Fruit fly (Drosophila melanogaster) whole organism, embryonic: Measurements from ENCODE around the gene CG43292.

Experiments used
- B-H1 ChIP-seq: fragments of 200-800 bp; sonication (Bioruptor generic); IDR thresholded peaks from 3 replicates; pipeline ENCODE4 v1.3.6; 2022; ENCODE audit warnings: missing biosample characterization, missing genetic modification characterization
- Blimp-1 ChIP-seq: fragments of 200-800 bp; sonication (Bioruptor generic); optimal IDR thresholded peaks from 3 replicates; lab custom pipeline; 2018; ENCODE audit warnings: missing biosample characterization, missing genetic modification characterization, mild to moderate bottlenecking, moderate library complexity, missing genetic modification reagents
- CG10462 ChIP-seq: fragments of 200-800 bp; sonication (Bioruptor generic); optimal IDR thresholded peaks from 2 replicates; lab custom pipeline; 2016; ENCODE audit warnings: missing biosample characterization, missing genetic modification characterization
- CG11093 ChIP-seq: fragments of 200-800 bp; sonication (Bioruptor generic); IDR thresholded peaks from 3 replicates; pipeline ENCODE4 v1.3.6; 2022; ENCODE audit warnings: missing biosample characterization, missing genetic modification characterization
- CG12299 ChIP-seq: fragments of 200-800 bp; sonication (Bioruptor generic); optimal IDR thresholded peaks from 2 replicates; lab custom pipeline; 2018; ENCODE audit warnings: missing biosample characterization, mild to moderate bottlenecking, missing genetic modification characterization
- CG1233 ChIP-seq: fragments of 200-800 bp; sonication (Bioruptor generic); optimal IDR thresholded peaks from 4 replicates; lab custom pipeline; 2018; ENCODE audit warnings: missing biosample characterization, mild to moderate bottlenecking, missing genetic modification characterization
- CG14667 ChIP-seq: fragments of 200-800 bp; sonication (Bioruptor generic); IDR thresholded peaks from 2 replicates; pipeline ENCODE4 v1.3.6; 2022; ENCODE audit warnings: missing biosample characterization, missing genetic modification characterization
- CG15514 ChIP-seq: fragments of 200-800 bp; sonication (Bioruptor generic); optimal IDR thresholded peaks from 3 replicates; lab custom pipeline; 2017; ENCODE audit warnings: missing biosample characterization, missing genetic modification characterization, mild to moderate bottlenecking, moderate library complexity, missing genetic modification reagents
- CG15601 ChIP-seq: fragments of 200-800 bp; sonication (Bioruptor generic); optimal IDR thresholded peaks from 3 replicates; lab custom pipeline; 2019; ENCODE audit warnings: missing biosample characterization, mild to moderate bottlenecking, missing genetic modification characterization, moderate library complexity
- CG17568 ChIP-seq: fragments of 200-800 bp; sonication (Bioruptor generic); optimal IDR thresholded peaks from 2 replicates; lab custom pipeline; 2018; ENCODE audit warnings: missing biosample characterization, mild to moderate bottlenecking, missing genetic modification characterization, moderate library complexity
- CG18011 ChIP-seq: fragments of 200-800 bp; sonication (Bioruptor generic); optimal IDR thresholded peaks from 2 replicates; lab custom pipeline; 2017; ENCODE audit warnings: missing biosample characterization, missing genetic modification characterization, mild to moderate bottlenecking, moderate library complexity, missing genotype
- CG2202 ChIP-seq: fragments of 200-800 bp; sonication (Bioruptor generic); optimal IDR thresholded peaks from 2 replicates; lab custom pipeline; 2018; ENCODE audit warnings: missing biosample characterization, mild to moderate bottlenecking, missing genetic modification characterization
- CG4404 ChIP-seq: fragments of 200-800 bp; sonication (Bioruptor generic); IDR thresholded peaks from 2 replicates; pipeline ENCODE4 v1.3.6; 2022; ENCODE audit warnings: missing biosample characterization, missing genetic modification characterization
- CG6689 ChIP-seq: fragments of 200-800 bp; sonication (Bioruptor generic); IDR thresholded peaks from 2 replicates; pipeline ENCODE4 v1.3.6; 2022; ENCODE audit warnings: missing biosample characterization, missing genetic modification characterization
- CG7556 ChIP-seq: fragments of 200-800 bp; sonication (Bioruptor generic); optimal IDR thresholded peaks from 2 replicates; lab custom pipeline; 2017; ENCODE audit warnings: missing biosample characterization, mild to moderate bottlenecking, missing genetic modification characterization
- CG7786 ChIP-seq: fragments of 200-800 bp; sonication (Bioruptor generic); optimal IDR thresholded peaks from 2 replicates; lab custom pipeline; 2016; ENCODE audit warnings: missing biosample characterization, missing genetic modification characterization
- CG7839 ChIP-seq: fragments of 200-800 bp; sonication (Bioruptor generic); optimal IDR thresholded peaks from 3 replicates; lab custom pipeline; 2018; ENCODE audit warnings: missing biosample characterization, mild to moderate bottlenecking, missing genetic modification characterization, moderate library complexity
- CG9876 ChIP-seq: fragments of 200-800 bp; sonication (Bioruptor generic); optimal IDR thresholded peaks from 2 replicates; lab custom pipeline; 2016; ENCODE audit warnings: missing biosample characterization, missing genetic modification characterization
- Dbx ChIP-seq: fragments of 200-800 bp; sonication (Bioruptor generic); IDR thresholded peaks from 3 replicates; pipeline ENCODE4 v1.3.6; 2022; ENCODE audit warnings: missing biosample characterization, missing genetic modification characterization
- Fer1 ChIP-seq: fragments of 200-800 bp; sonication (Bioruptor generic); optimal IDR thresholded peaks from 2 replicates; lab custom pipeline; 2017; ENCODE audit warnings: missing biosample characterization, mild to moderate bottlenecking, missing genetic modification characterization
- HLH3B ChIP-seq: fragments of 200-800 bp; sonication (Bioruptor generic); IDR thresholded peaks from 2 replicates; pipeline ENCODE4 v1.3.6; 2022; ENCODE audit warnings: missing biosample characterization, missing genetic modification characterization
- Hmr ChIP-seq: fragments of 200-800 bp; sonication (Bioruptor generic); optimal IDR thresholded peaks from 3 replicates; lab custom pipeline; 2017; ENCODE audit warnings: mild to moderate bottlenecking, missing biosample characterization, missing genetic modification reagents, missing genetic modification characterization
- Mad ChIP-seq: fragments of 200-800 bp; sonication (Bioruptor generic); optimal IDR thresholded peaks from 2 replicates; lab custom pipeline; 2016; ENCODE audit warnings: missing biosample characterization, missing genetic modification characterization
- Mes4 ChIP-seq: fragments of 200-800 bp; sonication (Bioruptor generic); optimal IDR thresholded peaks from 2 replicates; lab custom pipeline; 2016; ENCODE audit warnings: missing biosample characterization, missing genetic modification characterization
- Myb ChIP-seq: fragments of 200-800 bp; sonication (Bioruptor generic); optimal IDR thresholded peaks from 2 replicates; lab custom pipeline; 2016; ENCODE audit warnings: missing biosample characterization, missing genetic modification characterization
- Nf-YB ChIP-seq: fragments of 200-800 bp; sonication (Bioruptor generic); optimal IDR thresholded peaks from 3 replicates; lab custom pipeline; 2019; ENCODE audit warnings: missing biosample characterization, mild to moderate bottlenecking, missing genetic modification characterization, moderate library complexity
- Tbp ChIP-seq: fragments of >200 bp; optimal IDR thresholded peaks from 2 replicates; lab custom pipeline; 2018; ENCODE audit warnings: missing biosample characterization, missing genetic modification characterization
- amos ChIP-seq: fragments of 200-800 bp; sonication (Bioruptor generic); IDR thresholded peaks from 2 replicates; pipeline ENCODE4 v1.3.6; 2022; ENCODE audit warnings: missing biosample characterization, missing genetic modification characterization; ENCODE audit not compliant: partially characterized antibody
- ci ChIP-seq: fragments of 200-800 bp; sonication (Bioruptor generic); IDR thresholded peaks from 3 replicates; pipeline ENCODE4 v1.3.6; 2022; ENCODE audit warnings: missing biosample characterization, missing genetic modification characterization
- cwo ChIP-seq: fragments of 200-800 bp; sonication (Bioruptor generic); optimal IDR thresholded peaks from 3 replicates; lab custom pipeline; 2017; ENCODE audit warnings: missing biosample characterization, missing genetic modification characterization, mild to moderate bottlenecking, moderate library complexity, missing genetic modification reagents
- danr ChIP-seq: fragments of 200-800 bp; sonication (Bioruptor generic); IDR thresholded peaks from 2 replicates; pipeline ENCODE4 v1.3.6; 2022; ENCODE audit warnings: missing biosample characterization, missing genetic modification characterization
- dysf ChIP-seq: fragments of 200-800 bp; sonication (Bioruptor generic); IDR thresholded peaks from 3 replicates; pipeline ENCODE4 v1.3.6; 2022; ENCODE audit warnings: missing biosample characterization, missing genetic modification characterization
- fd96Cb ChIP-seq: fragments of 200-800 bp; sonication (Bioruptor generic); optimal IDR thresholded peaks from 2 replicates; lab custom pipeline; 2018; ENCODE audit warnings: missing biosample characterization, mild to moderate bottlenecking, missing genetic modification characterization, moderate library complexity
- fu2 ChIP-seq: fragments of 200-800 bp; sonication (Bioruptor generic); optimal IDR thresholded peaks from 2 replicates; lab custom pipeline; 2016; ENCODE audit warnings: missing biosample characterization, missing genetic modification characterization
- gce ChIP-seq: fragments of 200-800 bp; sonication (Bioruptor generic); IDR thresholded peaks from 3 replicates; pipeline ENCODE4 v1.3.6; 2022; ENCODE audit warnings: missing biosample characterization, missing genetic modification characterization
- gem ChIP-seq: fragments of 200-800 bp; sonication (Bioruptor generic); optimal IDR thresholded peaks from 2 replicates; lab custom pipeline; 2019; ENCODE audit warnings: missing biosample characterization, mild to moderate bottlenecking, missing genetic modification characterization, moderate library complexity
- grn ChIP-seq: fragments of 200-800 bp; sonication (Bioruptor generic); optimal IDR thresholded peaks from 3 replicates; lab custom pipeline; 2017; ENCODE audit warnings: missing biosample characterization, missing genetic modification characterization
- mam ChIP-seq: fragments of 200-800 bp; sonication (Bioruptor generic); optimal IDR thresholded peaks from 3 replicates; lab custom pipeline; 2016; ENCODE audit warnings: missing biosample characterization, missing genetic modification characterization
- nau ChIP-seq: fragments of 200-800 bp; sonication (Bioruptor generic); optimal IDR thresholded peaks from 3 replicates; lab custom pipeline; 2017; ENCODE audit warnings: missing biosample characterization, mild to moderate bottlenecking, missing genetic modification characterization, missing genetic modification reagents
- peb ChIP-seq: fragments of 200-800 bp; sonication (Bioruptor generic); IDR thresholded peaks from 2 replicates; pipeline ENCODE4 v1.3.6; 2022; ENCODE audit warnings: missing biosample characterization, missing genetic modification characterization
- pfk ChIP-seq: fragments of 200-800 bp; sonication (Bioruptor generic); optimal IDR thresholded peaks from 2 replicates; lab custom pipeline; 2018; ENCODE audit warnings: missing biosample characterization, mild to moderate bottlenecking, missing genetic modification characterization, moderate library complexity
- pros ChIP-seq: fragments of 200-800 bp; sonication (Bioruptor generic); optimal IDR thresholded peaks from 3 replicates; lab custom pipeline; 2019; ENCODE audit warnings: missing biosample characterization, mild to moderate bottlenecking, missing genetic modification characterization, moderate library complexity
- row ChIP-seq: fragments of 200-800 bp; sonication (Bioruptor generic); IDR thresholded peaks from 3 replicates; pipeline ENCODE4 v1.3.6; 2022; ENCODE audit warnings: missing biosample characterization, missing genetic modification characterization
- sqz ChIP-seq: fragments of 200-800 bp; sonication (Bioruptor generic); optimal IDR thresholded peaks from 3 replicates; lab custom pipeline; 2018; ENCODE audit warnings: missing biosample characterization, mild to moderate bottlenecking, missing genetic modification characterization
- ttk ChIP-seq: fragments of 200-800 bp; sonication (Bioruptor generic); IDR thresholded peaks from 2 replicates; pipeline ENCODE4 v2.1.2; 2022; ENCODE audit warnings: missing biosample characterization, missing genetic modification characterization
- vvl ChIP-seq: fragments of 200-800 bp; sonication (Bioruptor generic); IDR thresholded peaks from 2 replicates; pipeline ENCODE4 v1.3.6; 2022; ENCODE audit warnings: missing biosample characterization, missing genetic modification characterization
- zen2 ChIP-seq: fragments of 200-800 bp; sonication (Bioruptor generic); IDR thresholded peaks from 3 replicates; pipeline ENCODE4 v1.3.6; 2022; ENCODE audit warnings: missing biosample characterization, missing genetic modification characterization; ENCODE audit not compliant: partially characterized antibody
- zf30C ChIP-seq: fragments of 200-800 bp; sonication (Bioruptor generic); optimal IDR thresholded peaks from 3 replicates; lab custom pipeline; 2018; ENCODE audit warnings: missing biosample characterization, mild to moderate bottlenecking, missing genetic modification characterization

Gene CG43292

DNA sequence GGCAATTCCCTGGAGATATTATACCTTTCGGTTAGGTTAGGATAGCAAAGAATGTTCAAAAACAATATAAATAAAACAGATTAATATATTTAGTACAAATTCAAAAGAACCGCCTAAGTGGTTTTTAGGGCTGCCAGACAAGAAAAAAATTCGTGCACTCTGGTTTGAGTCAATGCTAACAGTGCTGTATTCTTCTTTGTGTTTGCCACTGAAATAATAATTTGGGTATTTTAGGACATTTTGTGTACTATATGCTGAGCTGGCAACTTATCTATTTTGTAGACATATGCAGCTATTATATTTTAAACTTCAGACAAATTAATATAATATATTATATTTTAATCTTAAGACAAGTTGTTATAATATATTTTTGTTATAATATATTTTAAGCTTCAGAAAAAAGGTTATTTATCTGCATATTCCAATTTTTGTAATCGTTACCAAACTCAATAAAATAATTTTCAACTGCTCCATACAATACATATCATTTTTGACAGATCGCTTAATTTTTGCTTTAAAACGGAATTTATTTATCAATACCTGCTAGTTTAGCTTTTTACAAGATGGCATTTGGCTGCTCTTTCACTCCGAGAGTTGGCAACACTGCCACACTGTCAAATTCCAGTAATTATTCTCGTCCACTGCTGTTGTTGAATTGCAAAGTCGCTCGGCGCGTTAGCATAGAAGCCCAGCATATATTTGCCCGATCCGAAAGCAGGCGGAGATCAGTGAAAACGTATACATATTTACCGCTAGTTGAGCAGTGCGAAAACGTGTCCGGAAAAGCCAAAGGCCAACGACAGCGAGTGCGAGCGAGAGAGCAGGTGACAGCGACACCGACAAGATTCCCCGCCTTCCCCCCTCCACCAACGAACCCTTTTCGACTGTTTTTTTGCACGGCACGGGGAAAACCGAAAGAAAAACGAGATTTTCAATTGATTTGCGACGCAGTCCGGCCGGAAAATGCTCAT is 35.3 kb downstream of the CG43292 start, which contains the start of gene CG7546 (continued):
- no peak for TF ChIP-seq dysf (GFP tag; lab: Robert Waterston, UW)
- no peak; the same call in 2 of the 3 replicates for TF ChIP-seq zen2 (GFP tag; lab: Robert Waterston, UW)
- TF ChIP-seq danr (GFP tag; lab: Robert Waterston, UW): no peak
- TF ChIP-seq CG18011: no peak
- TF ChIP-seq CG15601 (tag; lab: Kevin White, UChicago): peak; percentile 12
- TF ChIP-seq pros (GFP tag; lab: Kevin White, UChicago): no peak
- TF ChIP-seq mam (GFP tag; lab: Kevin White, UChicago): peak; percentile 7
- no peak for TF ChIP-seq cwo (GFP tag; lab: Kevin White, UChicago)
- no peak for TF ChIP-seq CG4404 (GFP tag; lab: Robert Waterston, UW)
- TF ChIP-seq zf30C (GFP tag; lab: Kevin White, UChicago): peak; percentile 38
- TF ChIP-seq CG12299: no peak
- TF ChIP-seq gce (GFP tag; lab: Robert Waterston, UW): no peak
- no peak for TF ChIP-seq grn
- TF ChIP-seq Fer1 (GFP tag; lab: Kevin White, UChicago): no peak
- no peak for TF ChIP-seq CG9876 (GFP tag; lab: Kevin White, UChicago)
- TF ChIP-seq CG7556 (GFP tag; lab: Kevin White, UChicago): peak; percentile 30
- TF ChIP-seq fu2 (GFP tag; lab: Kevin White, UChicago): no peak
- TF ChIP-seq Mes4 (GFP tag; lab: Kevin White, UChicago): no peak
- peak; percentile 15 for TF ChIP-seq CG10462 (GFP tag; lab: Kevin White, UChicago)
- no peak for TF ChIP-seq nau (GFP tag; lab: Kevin White, UChicago)
- no peak for TF ChIP-seq CG11093 (GFP tag; lab: Robert Waterston, UW)
- TF ChIP-seq CG14667 (GFP tag; lab: Robert Waterston, UW): 0 out of 2 replicates have a peak, but pooled peaks have one; percentile 23
- TF ChIP-seq HLH3B (GFP tag; lab: Robert Waterston, UW): 0 out of 2 replicates have a peak, but pooled peaks have one; percentile 15
- no peak for TF ChIP-seq Nf-YB (GFP tag; lab: Kevin White, UChicago)
- TF ChIP-seq sqz (GFP tag; lab: Kevin White, UChicago): no peak
- TF ChIP-seq CG17568: no peak
- 0 out of 3 replicates have a peak, but pooled peaks have one; percentile 18 for TF ChIP-seq Dbx (GFP tag; lab: Robert Waterston, UW)
- no peak for TF ChIP-seq peb
- TF ChIP-seq CG15514 (GFP tag; lab: Kevin White, UChicago): peak; percentile 20
- TF ChIP-seq Blimp-1 (GFP tag; lab: Kevin White, UChicago): no peak
- no peak for TF ChIP-seq CG1233 (GFP tag; lab: Kevin White, UChicago)
- 0 out of 3 replicates have a peak, but pooled peaks have one; percentile 21 for TF ChIP-seq ci (GFP tag; lab: Robert Waterston, UW)
- peak; percentile 50 for TF ChIP-seq CG6689 (GFP tag; lab: Robert Waterston, UW)
- no peak for TF ChIP-seq pfk (GFP tag; lab: Kevin White, UChicago)
- no peak for TF ChIP-seq CG7786 (GFP tag; lab: Kevin White, UChicago)
- TF ChIP-seq Myb (GFP tag; lab: Kevin White, UChicago): no peak
- TF ChIP-seq B-H1 (GFP tag; lab: Robert Waterston, UW): no peak
- peak; percentile 50 for TF ChIP-seq CG7839 (tag; lab: Kevin White, UChicago)
- peak; percentile 15 for TF ChIP-seq fd96Cb (tag; lab: Kevin White, UChicago)
- TF ChIP-seq CG2202 (tag; lab: Kevin White, UChicago): no peak
- TF ChIP-seq vvl: no peak; the same call in 1 of the 2 replicates
- TF ChIP-seq Hmr: peak; percentile 39
- TF ChIP-seq ttk (GFP tag; lab: Robert Waterston, UW): no peak
- TF ChIP-seq Mad: no peak
- TF ChIP-seq row: peak; percentile 80
- 0 out of 2 replicates have a peak, but pooled peaks have one; percentile 13 for TF ChIP-seq amos
- no peak for TF ChIP-seq Tbp (GFP tag; lab: Kevin White, UChicago)
- TF ChIP-seq gem (tag; lab: Kevin White, UChicago): no peak
